Fruit fly (Drosophila melanogaster) whole organism, adult: ENCODE data around the gene CG33235.

Source experiments
- CG11617 ChIP-seq: fragments of 200-800 bp; sonication (Bioruptor generic); optimal IDR thresholded peaks from 2 replicates; lab custom pipeline; 2017; ENCODE audit warnings: mild to moderate bottlenecking, missing biosample characterization, missing genetic modification reagents, missing genetic modification characterization
- CG12768 ChIP-seq: fragments of 200-800 bp; sonication (Bioruptor generic); optimal IDR thresholded peaks from 2 replicates; lab custom pipeline; 2017; ENCODE audit warnings: missing biosample characterization, missing genetic modification characterization, mild to moderate bottlenecking, moderate library complexity, missing genetic modification reagents
- CG14711 ChIP-seq: fragments of 200-800 bp; sonication (Bioruptor generic); optimal IDR thresholded peaks from 2 replicates; lab custom pipeline; 2018; ENCODE audit warnings: missing biosample characterization, mild to moderate bottlenecking, missing genetic modification characterization, moderate library complexity
- CG1620 ChIP-seq: fragments of 200-800 bp; sonication (Bioruptor generic); optimal IDR thresholded peaks from 2 replicates; lab custom pipeline; 2016; ENCODE audit warnings: missing biosample characterization, missing genetic modification characterization
- CG33017 ChIP-seq: fragments of 200-800 bp; sonication (Bioruptor generic); optimal IDR thresholded peaks from 2 replicates; lab custom pipeline; 2018; ENCODE audit warnings: missing biosample characterization, mild to moderate bottlenecking, missing genetic modification characterization, moderate library complexity
- CG5204 ChIP-seq: fragments of 200-800 bp; sonication (Bioruptor generic); optimal IDR thresholded peaks from 2 replicates; lab custom pipeline; 2016; ENCODE audit warnings: missing biosample characterization, missing genetic modification characterization
- CG7045 ChIP-seq: fragments of 200-800 bp; sonication (Bioruptor generic); optimal IDR thresholded peaks from 2 replicates; lab custom pipeline; 2017; ENCODE audit warnings: missing biosample characterization, mild to moderate bottlenecking, missing genetic modification characterization
- CG7101 ChIP-seq: fragments of 200-800 bp; sonication (Bioruptor generic); optimal IDR thresholded peaks from 2 replicates; lab custom pipeline; 2018; ENCODE audit warnings: missing biosample characterization, mild to moderate bottlenecking, missing genetic modification characterization, moderate library complexity
- Clk ChIP-seq: fragments of 200-800 bp; sonication (Bioruptor generic); optimal IDR thresholded peaks from 2 replicates; lab custom pipeline; 2017; ENCODE audit warnings: missing biosample characterization, missing genetic modification characterization
- Crg-1 ChIP-seq: fragments of 200-800 bp; sonication (Bioruptor generic); optimal IDR thresholded peaks from 2 replicates; lab custom pipeline; 2016; ENCODE audit warnings: missing biosample characterization, missing genetic modification characterization
- Hr96 ChIP-seq: fragments of 200-800 bp; sonication (Bioruptor generic); optimal IDR thresholded peaks from 2 replicates; lab custom pipeline; 2016; ENCODE audit warnings: missing biosample characterization, missing genetic modification characterization
- Mnt ChIP-seq: fragments of 200-800 bp; sonication (Bioruptor generic); optimal IDR thresholded peaks from 2 replicates; lab custom pipeline; 2016; ENCODE audit warnings: missing biosample characterization, mild to moderate bottlenecking, missing genetic modification characterization
- bab1 ChIP-seq: fragments of 200-800 bp; sonication (Bioruptor generic); optimal IDR thresholded peaks from 3 replicates; lab custom pipeline; 2019; ENCODE audit warnings: missing biosample characterization, mild to moderate bottlenecking, missing genetic modification characterization, moderate library complexity
- cic ChIP-seq: fragments of 200-800 bp; sonication (Bioruptor generic); optimal IDR thresholded peaks from 2 replicates; lab custom pipeline; 2017; ENCODE audit warnings: missing biosample characterization, mild to moderate bottlenecking, missing genetic modification characterization, moderate library complexity
- cnc ChIP-seq, 2 experiments: fragments of >200 bp; optimal IDR thresholded peaks; 2 replicates each; lab custom pipeline; 2017
- kay ChIP-seq: fragments of 200-800 bp; sonication (Bioruptor generic); peaks from one replicate; lab custom pipeline; 2016; ENCODE audit warnings: missing biosample characterization, missing genetic modification characterization, borderline replicate concordance
- ovo ChIP-seq: fragments of 200-800 bp; sonication (Bioruptor generic); optimal IDR thresholded peaks from 2 replicates; lab custom pipeline; 2016; ENCODE audit warnings: missing biosample characterization, missing genetic modification characterization
- pad ChIP-seq: fragments of 200-800 bp; sonication (Bioruptor generic); optimal IDR thresholded peaks from 3 replicates; lab custom pipeline; 2017; ENCODE audit warnings: missing biosample characterization, missing genetic modification characterization, mild to moderate bottlenecking, moderate library complexity, missing genetic modification reagents
- tj ChIP-seq: fragments of 200-800 bp; sonication (Bioruptor generic); optimal IDR thresholded peaks from 3 replicates; lab custom pipeline; 2017; ENCODE audit warnings: missing biosample characterization, mild to moderate bottlenecking, missing genetic modification characterization, moderate library complexity
- toe ChIP-seq: fragments of 200-800 bp; sonication (Bioruptor generic); optimal IDR thresholded peaks from 2 replicates; lab custom pipeline; 2016; ENCODE audit warnings: missing biosample characterization, missing genetic modification characterization

CG33235 gene

DNA sequence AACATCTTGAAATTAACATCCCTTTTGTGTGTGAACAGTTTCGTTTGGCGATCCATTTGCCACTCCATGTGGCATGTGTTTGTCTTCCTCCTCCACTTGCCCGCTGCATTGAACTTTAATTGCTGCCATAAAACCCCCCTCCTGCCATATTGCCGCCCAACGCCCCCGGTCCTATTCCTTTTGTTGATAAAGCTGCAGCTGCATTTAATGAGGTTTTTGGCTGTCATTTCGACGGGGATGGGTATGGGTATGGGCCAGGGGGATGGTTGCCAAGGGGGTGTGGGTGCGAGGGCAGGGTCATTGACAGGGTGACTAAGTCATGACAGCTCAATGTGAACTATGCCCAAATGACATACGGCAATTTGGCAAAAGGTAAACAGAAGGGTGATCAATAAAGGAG lies 8.9 kb upstream of the CG33235 start:
- TF ChIP-seq cic (GFP tag; lab: Kevin White, UChicago) (no peak), CG5204 (GFP tag; lab: Kevin White, UChicago) (no peak), Hr96 (GFP tag; lab: Kevin White, UChicago) (no peak), bab1 (GFP tag; lab: Kevin White, UChicago) (no peak), CG11617 (GFP tag; lab: Kevin White, UChicago) (no peak), ovo (no peak), Crg-1 (GFP tag; lab: Kevin White, UChicago) (no peak)

DNA sequence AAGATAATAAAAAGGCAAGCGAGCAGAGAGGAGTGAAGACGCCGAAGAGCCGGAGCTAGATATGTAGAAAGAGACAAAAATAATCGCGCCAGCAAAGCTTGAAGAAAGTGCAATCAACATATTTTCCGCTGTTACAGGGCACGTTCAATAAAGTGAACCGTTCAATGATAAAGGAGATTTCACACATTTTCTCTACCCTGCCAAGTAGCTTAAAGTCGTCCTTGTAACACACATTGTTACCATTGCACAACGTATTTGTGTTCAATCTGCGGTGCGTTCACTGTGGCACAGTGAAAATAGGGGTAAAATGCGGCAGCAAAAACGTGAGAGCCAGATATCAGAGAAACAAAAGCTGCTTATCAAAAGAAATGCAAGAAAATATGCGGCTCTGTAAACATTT lies 8.1 kb upstream of the CG33235 start:
- TF ChIP-seq Clk (no peak), CG7101 (tag; lab: Kevin White, UChicago) (peak; percentile 26), bab1 (GFP tag; lab: Kevin White, UChicago) (peak; percentile 71), Mnt (GFP tag; lab: Kevin White, UChicago) (no peak), CG14711 (peak; percentile 58), tj (GFP tag; lab: Kevin White, UChicago) (peak; percentile 9), CG1620 (GFP tag; lab: Kevin White, UChicago) (peak; percentile 8)

DNA sequence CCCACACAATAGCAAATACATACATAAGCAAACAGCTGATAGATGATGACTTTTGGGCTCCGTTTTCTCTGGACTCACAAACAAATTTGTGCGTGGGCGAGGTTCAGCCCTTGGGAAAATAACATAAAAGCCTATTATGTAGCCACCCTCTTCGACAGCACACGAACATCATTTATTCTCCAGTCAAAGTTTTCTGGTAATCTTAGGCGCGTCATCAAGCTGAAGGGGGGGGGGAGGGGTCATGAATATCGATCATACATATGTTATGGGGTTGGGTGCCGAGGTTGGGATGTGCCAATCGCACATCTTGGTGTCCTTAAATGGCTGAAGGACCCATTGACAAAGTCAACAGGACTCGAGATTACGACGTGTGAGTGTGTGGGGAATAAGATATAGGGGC lies 6.8 kb upstream of the CG33235 start:
- no peak for TF ChIP-seq CG12768 (GFP tag; lab: Kevin White, UChicago)
- TF ChIP-seq Clk: no peak
- TF ChIP-seq cnc (optimal IDR thresholded peaks at IDR 0.05; lab: Kevin White, UChicago): no peak
- TF ChIP-seq CG7045: no peak
- TF ChIP-seq cic (GFP tag; lab: Kevin White, UChicago): no peak
- no peak for TF ChIP-seq bab1 (GFP tag; lab: Kevin White, UChicago)
- TF ChIP-seq CG14711: no peak
- no peak for TF ChIP-seq CG7101 (tag; lab: Kevin White, UChicago)
- no peak for TF ChIP-seq Hr96 (GFP tag; lab: Kevin White, UChicago)
- TF ChIP-seq pad: no peak
- no peak for TF ChIP-seq CG1620 (GFP tag; lab: Kevin White, UChicago)
- no peak for TF ChIP-seq Mnt (GFP tag; lab: Kevin White, UChicago)
- no peak for TF ChIP-seq toe
- TF ChIP-seq Crg-1 (GFP tag; lab: Kevin White, UChicago): no peak
- TF ChIP-seq CG33017 (tag; lab: Kevin White, UChicago): no peak
- TF ChIP-seq CG11617 (GFP tag; lab: Kevin White, UChicago): no peak
- no peak for TF ChIP-seq CG5204 (GFP tag; lab: Kevin White, UChicago)
- no peak for TF ChIP-seq tj (GFP tag; lab: Kevin White, UChicago)
- no peak for TF ChIP-seq kay (GFP tag; lab: Kevin White, UChicago)

DNA sequence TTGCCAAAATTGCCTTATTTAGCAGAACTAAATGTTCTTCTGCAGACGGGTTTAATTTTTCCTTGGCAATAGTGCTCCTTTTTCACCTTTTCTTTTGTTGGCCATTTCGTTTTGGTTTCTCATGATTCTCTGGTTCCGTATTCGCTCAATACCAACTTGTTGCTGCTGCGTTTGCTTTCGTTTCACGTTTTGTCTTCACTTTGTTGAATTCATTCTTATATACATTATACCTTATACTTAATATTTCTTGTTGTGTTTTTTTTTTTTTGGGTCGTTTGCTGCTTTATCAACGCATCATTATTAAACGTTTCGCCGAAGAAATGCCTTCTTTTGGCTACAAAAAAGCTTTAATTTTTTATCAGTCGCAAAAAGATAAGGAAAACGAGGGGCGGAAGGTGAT lies 4.9 kb upstream of the CG33235 start:
- TF ChIP-seq CG33017 (tag; lab: Kevin White, UChicago) (no peak), bab1 (GFP tag; lab: Kevin White, UChicago) (no peak), Crg-1 (GFP tag; lab: Kevin White, UChicago) (no peak), CG5204 (GFP tag; lab: Kevin White, UChicago) (no peak), Clk (no peak), cnc (optimal IDR thresholded peaks at IDR 0.05; lab: Kevin White, UChicago) (no peak), CG7045 (no peak), CG14711 (no peak), pad (no peak), CG7101 (tag; lab: Kevin White, UChicago) (no peak), cic (GFP tag; lab: Kevin White, UChicago) (no peak), toe (no peak), Hr96 (GFP tag; lab: Kevin White, UChicago) (no peak), tj (GFP tag; lab: Kevin White, UChicago) (peak; percentile 40), CG12768 (GFP tag; lab: Kevin White, UChicago) (no peak), kay (GFP tag; lab: Kevin White, UChicago) (peak; percentile 57), CG11617 (GFP tag; lab: Kevin White, UChicago) (no peak)

DNA sequence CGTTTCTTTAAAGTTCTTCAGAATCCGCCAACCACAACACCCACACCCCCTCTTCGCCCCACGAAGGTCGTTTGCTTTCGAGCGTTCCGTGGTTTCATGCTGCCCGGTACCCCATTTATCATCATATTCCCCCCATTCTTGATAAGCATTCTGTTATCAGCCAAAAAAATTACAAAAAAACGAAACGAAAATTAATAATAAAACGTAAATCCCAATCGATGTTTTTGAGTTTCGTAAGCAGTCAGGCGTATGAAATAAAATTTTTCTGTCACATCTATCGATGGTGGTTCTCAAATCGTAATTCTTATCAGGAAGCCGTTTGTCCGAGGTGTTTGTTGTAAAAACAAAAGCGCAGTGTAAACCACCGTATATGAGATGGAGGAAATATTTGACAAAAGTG lies 4.1 kb upstream of the CG33235 start:
- TF ChIP-seq CG7101 (tag; lab: Kevin White, UChicago): no peak
- TF ChIP-seq kay (GFP tag; lab: Kevin White, UChicago): peak; percentile 32

DNA sequence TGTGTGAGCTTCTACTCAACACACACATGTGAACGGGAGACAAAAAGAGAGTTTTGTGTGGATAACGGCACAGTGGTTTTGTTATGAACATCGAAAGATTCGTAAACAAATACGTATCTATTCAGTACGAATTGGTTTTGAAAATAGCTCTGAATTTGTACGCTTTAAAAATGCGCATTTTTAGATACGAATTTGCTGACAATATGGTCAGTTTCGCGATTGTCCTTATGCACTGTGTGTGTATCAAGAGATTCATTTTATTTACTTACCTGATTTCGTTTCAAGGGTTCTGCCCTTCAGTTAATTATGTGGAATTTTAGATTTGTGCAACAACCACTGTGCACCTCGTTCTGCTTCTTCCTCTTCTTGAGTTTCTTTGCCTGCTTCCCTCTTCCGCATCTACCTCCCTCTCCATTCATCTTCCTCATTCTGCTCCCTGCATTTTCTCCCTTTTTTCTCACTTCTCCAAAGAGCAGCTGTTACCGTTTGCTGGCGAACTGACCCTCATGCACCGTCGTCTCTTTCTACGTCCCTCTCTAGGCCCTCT lies 3.4 kb upstream of the CG33235 start:
- TF ChIP-seq cic (GFP tag; lab: Kevin White, UChicago) (no peak), CG11617 (GFP tag; lab: Kevin White, UChicago) (no peak), Mnt (GFP tag; lab: Kevin White, UChicago) (no peak), bab1 (GFP tag; lab: Kevin White, UChicago) (peak; percentile 41), pad (peak; percentile 63), CG33017 (tag; lab: Kevin White, UChicago) (no peak), Clk (no peak), cnc (optimal IDR thresholded peaks at IDR 0.05; lab: Kevin White, UChicago) (no peak), Crg-1 (GFP tag; lab: Kevin White, UChicago) (no peak), tj (GFP tag; lab: Kevin White, UChicago) (no peak), kay (GFP tag; lab: Kevin White, UChicago) (peak; percentile 77), CG7101 (tag; lab: Kevin White, UChicago) (peak; percentile 35), CG7045 (no peak)
